Fruit fly (Drosophila melanogaster): ENCODE results near the gene Hsc70-1.

DNA sequence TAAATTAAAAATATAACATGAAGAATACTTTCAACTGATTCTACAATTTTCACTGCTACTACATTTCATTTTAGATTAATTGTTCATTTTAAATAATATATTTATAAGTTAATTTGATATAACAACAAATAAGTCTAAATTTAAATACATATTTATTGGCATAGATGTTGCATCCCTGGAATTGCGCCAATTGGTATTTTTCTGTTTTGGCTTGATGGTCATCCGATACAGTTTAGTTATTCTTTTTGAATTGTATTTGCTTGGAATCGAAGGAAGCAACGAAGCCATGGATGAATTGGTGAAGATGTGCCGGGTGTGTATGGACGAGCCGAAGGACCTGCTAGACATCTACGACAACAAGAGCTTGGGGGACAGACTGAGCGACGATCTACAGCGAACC, 23.1 kb downstream of the Hsc70-1 start, which contains the start of gene CG17361:
- TF ChIP-seq pad (GFP tag; optimal IDR thresholded peaks at IDR 0.05) (no peak), toe (GFP tag; optimal IDR thresholded peaks at IDR 0.05) (no peak), CG7101 (tag; optimal IDR thresholded peaks at IDR 0.05) (peak; percentile 15), CG11617 (GFP tag; optimal IDR thresholded peaks at IDR 0.05) (no peak), CG7045 (GFP tag; optimal IDR thresholded peaks at IDR 0.05) (no peak), Clk (GFP tag; optimal IDR thresholded peaks at IDR 0.05) (no peak), Hr96 (GFP tag; optimal IDR thresholded peaks at IDR 0.05) (no peak), kay (GFP tag; ENCODE audit: borderline replicate concordance) (no peak), CG12768 (GFP tag; optimal IDR thresholded peaks at IDR 0.05) (no peak), tj (GFP tag; optimal IDR thresholded peaks at IDR 0.05) (no peak), bab1 (GFP tag; optimal IDR thresholded peaks at IDR 0.05) (no peak), ovo (GFP tag; optimal IDR thresholded peaks at IDR 0.05) (no peak), CG5204 (GFP tag; optimal IDR thresholded peaks at IDR 0.05) (no peak), CG14711 (tag; optimal IDR thresholded peaks at IDR 0.05) (peak; percentile 37)

Measured in whole organism, adult.